Worm (Caenorhabditis elegans): Measurements from ENCODE around the gene K01G12.22.

K01G12.22 gene

ce11 chrIV:14215777-14216176 lies 23.8 kb downstream of the K01G12.22 start:
- no peak for TF ChIP-seq unc-62 (GFP tag; optimal IDR thresholded peaks at IDR 0.05)

- TF ChIP-seq unc-62 (GFP tag; optimal IDR thresholded peaks at IDR 0.05): no peak
Observed at ce11 chrIV:14219714-14220113, 27.7 kb downstream of the K01G12.22 start, which contains the start of gene sqrd-1. sqrd-1 (plus strand) TSS chrIV:14219871.

ce11 chrIV:14224912-14225311 lies 32.9 kb downstream of the K01G12.22 start:
- TF ChIP-seq unc-62 (GFP tag; optimal IDR thresholded peaks at IDR 0.05): no peak

- no peak for TF ChIP-seq unc-62 (GFP tag; optimal IDR thresholded peaks at IDR 0.05)
Observed at ce11 chrIV:14227138-14227537, 35.1 kb downstream of the K01G12.22 start.

- TF ChIP-seq unc-62 (GFP tag; optimal IDR thresholded peaks at IDR 0.05): no peak
Observed at ce11 chrIV:14228069-14228468, 36.0 kb downstream of the K01G12.22 start, which contains the start of gene F02H6.7. F02H6.7 (minus strand) TSS chrIV:14228169.

ce11 chrIV:14230799-14231198 lies 38.8 kb downstream of the K01G12.22 start, which contains the start of gene F02H6.6:
F02H6.6 (minus strand) TSS chrIV:14230899.
- no peak for TF ChIP-seq unc-62 (GFP tag; optimal IDR thresholded peaks at IDR 0.05)

ce11 chrIV:14238976-14239375 lies 47.0 kb downstream of the K01G12.22 start, which contains the start of gene Y64G10A.1:
Y64G10A.1 (minus strand) TSS chrIV:14239076.
- no peak for TF ChIP-seq unc-62 (GFP tag; optimal IDR thresholded peaks at IDR 0.05)

ce11 chrIV:14241382-14242122 lies 49.5 kb downstream of the K01G12.22 start, which contains the start of gene Y64G10A.10:
Y64G10A.10 (minus strand) TSS chrIV:14241432.
- no peak for TF ChIP-seq unc-62 (GFP tag; optimal IDR thresholded peaks at IDR 0.05)
